Fruit fly (Drosophila melanogaster): ENCODE data around the gene kmg.

The kmg gene

DNA sequence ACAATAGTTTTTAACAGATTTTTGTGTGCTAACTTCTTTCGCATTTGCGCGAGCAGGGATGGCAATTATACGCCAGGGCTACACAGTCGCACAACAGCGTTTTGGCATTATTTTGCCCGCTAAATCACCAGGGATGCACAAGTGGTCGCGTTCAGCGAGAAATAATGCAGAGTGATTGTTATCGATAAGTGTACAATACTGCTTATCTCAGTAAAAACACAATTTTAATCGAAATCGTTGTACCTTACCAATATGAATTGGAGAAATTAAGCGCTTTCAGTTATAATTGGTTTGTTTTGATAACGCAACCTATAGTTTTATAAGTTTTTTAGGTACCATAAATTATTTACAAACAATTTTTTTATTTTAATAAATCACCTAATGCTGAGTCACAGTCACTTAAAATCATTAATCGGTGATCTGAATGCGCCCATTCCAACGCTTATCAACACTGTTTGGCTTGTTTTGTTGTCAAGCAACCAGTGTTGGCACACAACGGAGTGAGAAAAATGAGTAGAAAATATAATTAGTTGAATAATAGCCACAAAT lies 16.4 kb downstream of the kmg start, which contains the start of the genes Sfmbt and CG5439 (continued):
- TF ChIP-seq CoRest (tag; optimal IDR thresholded peaks at IDR 0.05) (peak; percentile 70), Pdp1 (GFP tag; optimal IDR thresholded peaks at IDR 0.05) (peak; percentile 57 to 77), B-H1 (GFP tag; IDR thresholded peaks at IDR 0.05) (peak; percentile 32; the same call in 2 of the 3 replicates), sr (GFP tag; IDR thresholded peaks at IDR 0.05) (no peak), CG8924 (tag; optimal IDR thresholded peaks at IDR 0.05) (peak; percentile 80), CG17802 (tag; optimal IDR thresholded peaks at IDR 0.05) (peak; percentile 43), CG12236 (GFP tag; optimal IDR thresholded peaks at IDR 0.05) (peak; percentile 25), ewg (GFP tag; optimal IDR thresholded peaks at IDR 0.05) (peak; percentile 90), inv (GFP tag; IDR thresholded peaks at IDR 0.05; ENCODE audit: partially characterized antibody) (peak; percentile 23; the same call in 1 of the 2 replicates), sob (GFP tag; IDR thresholded peaks at IDR 0.05) (peak; percentile 81), usp (GFP tag; optimal IDR thresholded peaks at IDR 0.05) (no peak), sna (GFP tag; IDR thresholded peaks at IDR 0.05; ENCODE audit: partially characterized antibody) (no peak; the same call in 1 of the 2 replicates), CG32767 (GFP tag; IDR thresholded peaks at IDR 0.05) (no peak), ab (GFP tag; optimal IDR thresholded peaks at IDR 0.05) (peak; percentile 54), Hsf (GFP tag; optimal IDR thresholded peaks at IDR 0.05) (peak; percentile 83), Gsc (GFP tag; IDR thresholded peaks at IDR 0.05) (peak; percentile 42; the same call in 1 of the 2 replicates), Aef1 (GFP tag; IDR thresholded peaks at IDR 0.05) (peak; percentile 70), stc (GFP tag; IDR thresholded peaks at IDR 0.05) (no peak), Optix (GFP tag; IDR thresholded peaks at IDR 0.05) (0 out of 3 replicates have a peak, but pooled peaks have one; percentile 26), bowl (GFP tag; IDR thresholded peaks at IDR 0.05) (no peak), CG11560 (tag; IDR thresholded peaks at IDR 0.05) (peak; percentile 65; the same call in 2 of the 3 replicates), CG2712 (tag; optimal IDR thresholded peaks at IDR 0.05) (peak; percentile 82), Spps (tag; optimal IDR thresholded peaks at IDR 0.05) (peak; percentile 22), z (GFP tag; IDR thresholded peaks at IDR 0.05) (no peak), Dref (GFP tag; IDR thresholded peaks at IDR 0.05) (peak; percentile 81), kah (GFP tag; optimal IDR thresholded peaks at IDR 0.05) (no peak), oc (tag; optimal IDR thresholded peaks at IDR 0.05) (no peak), ssp (GFP tag; IDR thresholded peaks at IDR 0.05) (peak; percentile 72), CG8089 (GFP tag; optimal IDR thresholded peaks at IDR 0.05) (peak; percentile 39), Oaz (GFP tag; IDR thresholded peaks at IDR 0.05) (peak; percentile 9; the same call in 1 of the 2 replicates), zfh2 (GFP tag; optimal IDR thresholded peaks at IDR 0.05) (peak; percentile 94), CG32772 (GFP tag; IDR thresholded peaks at IDR 0.05) (peak; percentile 52), HmgZ (tag; optimal IDR thresholded peaks at IDR 0.05) (peak; percentile 84), CG3847 (GFP tag; IDR thresholded peaks at IDR 0.05) (peak; percentile 81), HLH54F (GFP tag; optimal IDR thresholded peaks at IDR 0.05) (peak; percentile 88), Hmx (GFP tag; optimal IDR thresholded peaks at IDR 0.05) (peak; percentile 33), maf-S (GFP tag; optimal IDR thresholded peaks at IDR 0.05) (peak; percentile 75), CG9932 (GFP tag; IDR thresholded peaks at IDR 0.05) (peak; percentile 90), zf30C (GFP tag; optimal IDR thresholded peaks at IDR 0.05) (no peak), insv (GFP tag; optimal IDR thresholded peaks at IDR 0.05) (peak in 1 of 2 experiments; percentile 53), tup (GFP tag; optimal IDR thresholded peaks at IDR 0.05) (peak; percentile 26), slp2 (GFP tag; optimal IDR thresholded peaks at IDR 0.05) (peak; percentile 73), esg (GFP tag; conservative IDR thresholded peaks at IDR 0.05) (peak; percentile 70), bcd (GFP tag; optimal IDR thresholded peaks at IDR 0.05) (no peak), CG15479 (GFP tag; optimal IDR thresholded peaks at IDR 0.05) (peak; percentile 97), Sox102F (GFP tag; optimal IDR thresholded peaks at IDR 0.05) (no peak), CG14667 (GFP tag; IDR thresholded peaks at IDR 0.05) (peak; percentile 64; the same call in 1 of the 2 replicates), Dll (GFP tag; IDR thresholded peaks at IDR 0.05; ENCODE audit: partially characterized antibody) (peak; percentile 64; the same call in 3 of the 4 replicates), CG17186 (GFP tag; optimal IDR thresholded peaks at IDR 0.05) (peak; percentile 90), dati (GFP tag; IDR thresholded peaks at IDR 0.05) (no peak), sima (GFP tag; optimal IDR thresholded peaks at IDR 0.05) (no peak)

All from whole organism, embryonic.